Worm (Caenorhabditis elegans): Measurements from ENCODE around the gene F14D2.8.

DNA sequence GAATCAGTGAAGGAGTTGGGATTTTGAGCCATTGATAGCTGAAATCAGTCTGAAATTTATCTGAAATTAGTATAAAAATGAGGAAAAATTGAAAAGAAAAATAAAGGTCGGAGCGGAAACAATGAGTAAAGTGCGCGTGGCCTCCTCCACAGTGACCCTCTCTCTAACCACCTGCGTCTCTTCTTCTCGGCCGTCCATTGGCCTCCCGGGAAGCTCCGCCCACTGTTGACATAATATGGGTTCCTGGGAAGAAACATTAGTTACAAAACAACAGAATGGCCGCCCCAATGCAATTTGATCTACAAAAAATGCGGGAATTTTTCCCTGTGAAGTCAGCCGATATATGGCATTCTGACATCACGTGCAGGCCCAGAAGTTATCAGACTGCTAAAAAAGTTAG is 20.4 kb upstream of the F14D2.8 start, which contains the start of gene Y49F6C.8:
- TF ChIP-seq lsy-2 (tag; optimal IDR thresholded peaks at IDR 0.05) (peak in 1 of 2 experiments; percentile 41), skn-1 (tag; optimal IDR thresholded peaks at IDR 0.05) (no peak), ama-1 (optimal IDR thresholded peaks at IDR 0.05) (no peak), ceh-16 (tag; optimal IDR thresholded peaks at IDR 0.05) (no peak)

All from whole organism, L2 larva.